Fruit fly (Drosophila melanogaster) whole organism, embryonic: ENCODE results near the gene Pax.

Experiments
- Antp ChIP-seq: fragments of 200-800 bp; sonication (Bioruptor generic); optimal IDR thresholded peaks from 3 replicates; lab custom pipeline; 2016; ENCODE audit warnings: missing biosample characterization, missing genetic modification characterization
- B-H2 ChIP-seq: fragments of 200-800 bp; sonication (Bioruptor generic); optimal IDR thresholded peaks from 2 replicates; lab custom pipeline; 2018; ENCODE audit warnings: missing biosample characterization, mild to moderate bottlenecking, missing genetic modification characterization
- Bgb ChIP-seq: fragments of 200-800 bp; sonication (Bioruptor generic); IDR thresholded peaks from 2 replicates; pipeline ENCODE4 v1.3.6; 2022; ENCODE audit warnings: missing biosample characterization, missing genetic modification characterization; ENCODE audit not compliant: partially characterized antibody
- CG1024 ChIP-seq: fragments of 200-800 bp; sonication (Bioruptor generic); IDR thresholded peaks from 2 replicates; pipeline ENCODE4 v1.3.6; 2022; ENCODE audit warnings: missing biosample characterization, missing genetic modification characterization
- CG10462 ChIP-seq: fragments of 200-800 bp; sonication (Bioruptor generic); optimal IDR thresholded peaks from 2 replicates; lab custom pipeline; 2016; ENCODE audit warnings: missing biosample characterization, missing genetic modification characterization
- CG10654 ChIP-seq: fragments of 200-800 bp; sonication (Bioruptor generic); optimal IDR thresholded peaks from 2 replicates; lab custom pipeline; 2016; ENCODE audit warnings: missing biosample characterization, missing genetic modification characterization
- CG11560 ChIP-seq: fragments of 200-800 bp; sonication (Bioruptor generic); IDR thresholded peaks from 3 replicates; pipeline ENCODE4 v1.3.6; 2022; ENCODE audit warnings: missing biosample characterization, missing genetic modification characterization
- CG11723 ChIP-seq: fragments of 200-800 bp; sonication (Bioruptor generic); optimal IDR thresholded peaks from 2 replicates; lab custom pipeline; 2017; ENCODE audit warnings: missing biosample characterization, mild to moderate bottlenecking, missing genetic modification characterization
- CG12744 ChIP-seq: fragments of 200-800 bp; sonication (Bioruptor generic); optimal IDR thresholded peaks from 2 replicates; lab custom pipeline; 2016; ENCODE audit warnings: missing biosample characterization, missing genetic modification characterization
- CG15073 ChIP-seq: fragments of 200-800 bp; sonication (Bioruptor generic); optimal IDR thresholded peaks from 2 replicates; lab custom pipeline; 2016; ENCODE audit warnings: missing biosample characterization, missing genetic modification characterization
- CG1603 ChIP-seq: fragments of 200-800 bp; sonication (Bioruptor generic); optimal IDR thresholded peaks from 2 replicates; lab custom pipeline; 2019; ENCODE audit warnings: missing biosample characterization, mild to moderate bottlenecking, missing genetic modification characterization, moderate library complexity
- CG16863 ChIP-seq: fragments of 200-800 bp; sonication (Bioruptor generic); optimal IDR thresholded peaks from 3 replicates; lab custom pipeline; 2016; ENCODE audit warnings: missing biosample characterization, missing genetic modification characterization
- CG17328 ChIP-seq: fragments of 200-800 bp; sonication (Bioruptor generic); IDR thresholded peaks from 2 replicates; pipeline ENCODE4 v1.3.6; 2022; ENCODE audit warnings: missing biosample characterization, missing genetic modification characterization
- CG17361 ChIP-seq: fragments of 200-800 bp; sonication (Bioruptor generic); IDR thresholded peaks from 3 replicates; pipeline ENCODE4 v1.3.6; 2022; ENCODE audit warnings: missing biosample characterization, missing genetic modification characterization
- CG17802 ChIP-seq: fragments of 200-800 bp; sonication (Bioruptor generic); optimal IDR thresholded peaks from 2 replicates; lab custom pipeline; 2018; ENCODE audit warnings: missing biosample characterization, mild to moderate bottlenecking, missing genetic modification characterization, moderate library complexity
- CG2875 ChIP-seq: fragments of 200-800 bp; sonication (Bioruptor generic); optimal IDR thresholded peaks from 2 replicates; lab custom pipeline; 2017; ENCODE audit warnings: missing biosample characterization, mild to moderate bottlenecking, missing genetic modification characterization, missing genetic modification reagents
- CG30403 ChIP-seq: fragments of 200-800 bp; sonication (Bioruptor generic); optimal IDR thresholded peaks from 3 replicates; lab custom pipeline; 2016; ENCODE audit warnings: missing biosample characterization, missing genetic modification characterization
- CG4707 ChIP-seq: fragments of 200-800 bp; sonication (Bioruptor generic); optimal IDR thresholded peaks from 2 replicates; lab custom pipeline; 2018; ENCODE audit warnings: missing biosample characterization, mild to moderate bottlenecking, missing genetic modification characterization, moderate library complexity
- CG4820 ChIP-seq: fragments of 200-800 bp; sonication (Bioruptor generic); optimal IDR thresholded peaks from 3 replicates; lab custom pipeline; 2016; ENCODE audit warnings: missing biosample characterization, missing genetic modification characterization
- CG6254 ChIP-seq: fragments of 200-800 bp; sonication (Bioruptor generic); optimal IDR thresholded peaks from 3 replicates; lab custom pipeline; 2017; ENCODE audit warnings: mild to moderate bottlenecking, missing biosample characterization, missing genetic modification reagents, missing genetic modification characterization
- CG6765 ChIP-seq: fragments of 200-800 bp; sonication (Bioruptor generic); optimal IDR thresholded peaks from 3 replicates; lab custom pipeline; 2017; ENCODE audit warnings: missing biosample characterization, mild to moderate bottlenecking, missing genetic modification characterization
- CG7745 ChIP-seq: fragments of 200-800 bp; sonication (Bioruptor generic); optimal IDR thresholded peaks from 2 replicates; lab custom pipeline; 2018; ENCODE audit warnings: missing biosample characterization, mild to moderate bottlenecking, missing genetic modification characterization, moderate library complexity
- CG9876 ChIP-seq: fragments of 200-800 bp; sonication (Bioruptor generic); optimal IDR thresholded peaks from 2 replicates; lab custom pipeline; 2016; ENCODE audit warnings: missing biosample characterization, missing genetic modification characterization
- Deaf1 ChIP-seq: fragments of 200-800 bp; optimal IDR thresholded peaks from 3 replicates; lab custom pipeline; 2019; ENCODE audit warnings: missing biosample characterization, mild to moderate bottlenecking, missing genetic modification characterization, moderate library complexity
- Ets65A ChIP-seq: fragments of 200-800 bp; sonication (Bioruptor generic); peaks from one replicate; lab custom pipeline; 2016; ENCODE audit warnings: missing biosample characterization, missing genetic modification characterization
- Gsc ChIP-seq: fragments of 200-800 bp; sonication (Bioruptor generic); IDR thresholded peaks from 2 replicates; pipeline ENCODE4 v1.3.6; 2022; ENCODE audit warnings: missing biosample characterization, missing genetic modification characterization
- HLHmδ ChIP-seq: fragments of 200-800 bp; sonication (Bioruptor generic); optimal IDR thresholded peaks from 2 replicates; lab custom pipeline; 2018; ENCODE audit warnings: missing biosample characterization, mild to moderate bottlenecking, missing genetic modification characterization, moderate library complexity
- Hmr ChIP-seq: fragments of 200-800 bp; sonication (Bioruptor generic); optimal IDR thresholded peaks from 3 replicates; lab custom pipeline; 2017; ENCODE audit warnings: mild to moderate bottlenecking, missing biosample characterization, missing genetic modification reagents, missing genetic modification characterization
- Hmx ChIP-seq: fragments of 200-800 bp; sonication (Bioruptor generic); optimal IDR thresholded peaks from 2 replicates; lab custom pipeline; 2016; ENCODE audit warnings: missing biosample characterization, missing genetic modification characterization
- NK7.1 ChIP-seq: fragments of 200-800 bp; sonication (Bioruptor generic); optimal IDR thresholded peaks from 3 replicates; lab custom pipeline; 2016; ENCODE audit warnings: missing biosample characterization, missing genetic modification characterization
- Spps ChIP-seq: fragments of 200-800 bp; sonication (Bioruptor generic); optimal IDR thresholded peaks from 2 replicates; lab custom pipeline; 2018; ENCODE audit warnings: missing biosample characterization, mild to moderate bottlenecking, missing genetic modification characterization
- bab2 ChIP-seq: fragments of 200-800 bp; sonication (Bioruptor generic); optimal IDR thresholded peaks from 2 replicates; lab custom pipeline; 2016; ENCODE audit warnings: missing biosample characterization, missing genetic modification characterization
- bcd ChIP-seq: fragments of 200-800 bp; sonication (Bioruptor generic); optimal IDR thresholded peaks from 2 replicates; lab custom pipeline; 2017; ENCODE audit warnings: missing biosample characterization, mild to moderate bottlenecking, missing genetic modification characterization
- cato ChIP-seq: fragments of 200-800 bp; sonication (Bioruptor generic); optimal IDR thresholded peaks from 2 replicates; lab custom pipeline; 2016; ENCODE audit warnings: missing biosample characterization, missing genetic modification characterization, borderline replicate concordance
- crc ChIP-seq: fragments of 200-800 bp; sonication (Bioruptor generic); optimal IDR thresholded peaks from 2 replicates; lab custom pipeline; 2016; ENCODE audit warnings: missing biosample characterization, missing genetic modification characterization
- cwo ChIP-seq: fragments of 200-800 bp; sonication (Bioruptor generic); optimal IDR thresholded peaks from 3 replicates; lab custom pipeline; 2017; ENCODE audit warnings: missing biosample characterization, missing genetic modification characterization, mild to moderate bottlenecking, moderate library complexity, missing genetic modification reagents
- dan ChIP-seq: fragments of 200-800 bp; sonication (Bioruptor generic); IDR thresholded peaks from 2 replicates; pipeline ENCODE4 v1.3.6; 2022; ENCODE audit warnings: missing biosample characterization, missing genetic modification characterization
- disco-r ChIP-seq: fragments of 200-800 bp; sonication (Bioruptor generic); optimal IDR thresholded peaks from 2 replicates; lab custom pipeline; 2016; ENCODE audit warnings: missing biosample characterization, missing genetic modification characterization
- grn ChIP-seq: fragments of 200-800 bp; sonication (Bioruptor generic); optimal IDR thresholded peaks from 3 replicates; lab custom pipeline; 2017; ENCODE audit warnings: missing biosample characterization, missing genetic modification characterization
- kay ChIP-seq: fragments of 200-800 bp; sonication (Bioruptor generic); optimal IDR thresholded peaks from 2 replicates; lab custom pipeline; 2016; ENCODE audit warnings: missing biosample characterization, missing genetic modification characterization
- odd ChIP-seq: fragments of 200-800 bp; sonication (Bioruptor generic); optimal IDR thresholded peaks from 2 replicates; lab custom pipeline; 2017; ENCODE audit warnings: missing biosample characterization, mild to moderate bottlenecking, missing genetic modification characterization
- pnt ChIP-seq: fragments of 200-800 bp; sonication (Bioruptor generic); optimal IDR thresholded peaks from 3 replicates; lab custom pipeline; 2016; ENCODE audit warnings: missing biosample characterization, missing genetic modification characterization
- pros ChIP-seq: fragments of 200-800 bp; sonication (Bioruptor generic); optimal IDR thresholded peaks from 3 replicates; lab custom pipeline; 2019; ENCODE audit warnings: missing biosample characterization, mild to moderate bottlenecking, missing genetic modification characterization, moderate library complexity
- scrt ChIP-seq: fragments of 200-800 bp; sonication (Bioruptor generic); optimal IDR thresholded peaks from 2 replicates; lab custom pipeline; 2018; ENCODE audit warnings: missing biosample characterization, mild to moderate bottlenecking, missing genetic modification characterization, moderate library complexity
- slp2 ChIP-seq: fragments of 200-800 bp; sonication (Bioruptor generic); optimal IDR thresholded peaks from 2 replicates; lab custom pipeline; 2016; ENCODE audit warnings: missing biosample characterization, missing genetic modification characterization
- sr ChIP-seq: fragments of 200-800 bp; sonication (Bioruptor generic); IDR thresholded peaks from 3 replicates; pipeline ENCODE4 v1.3.6; 2022; ENCODE audit warnings: missing biosample characterization, missing genetic modification characterization
- stwl ChIP-seq: fragments of 200-800 bp; sonication (Bioruptor generic); optimal IDR thresholded peaks from 3 replicates; lab custom pipeline; 2018; ENCODE audit warnings: missing biosample characterization, mild to moderate bottlenecking, missing genetic modification characterization, moderate library complexity
- usp ChIP-seq: fragments of >200 bp; optimal IDR thresholded peaks from 2 replicates; lab custom pipeline; 2017; ENCODE audit warnings: missing biosample characterization, missing genetic modification characterization
- vvl ChIP-seq: fragments of 200-800 bp; sonication (Bioruptor generic); IDR thresholded peaks from 2 replicates; pipeline ENCODE4 v1.3.6; 2022; ENCODE audit warnings: missing biosample characterization, missing genetic modification characterization
- z ChIP-seq: fragments of 200-800 bp; sonication (Bioruptor generic); IDR thresholded peaks from 3 replicates; pipeline ENCODE4 v1.3.6; 2022; ENCODE audit warnings: missing biosample characterization, missing genetic modification characterization
- zen2 ChIP-seq: fragments of 200-800 bp; sonication (Bioruptor generic); IDR thresholded peaks from 3 replicates; pipeline ENCODE4 v1.3.6; 2022; ENCODE audit warnings: missing biosample characterization, missing genetic modification characterization; ENCODE audit not compliant: partially characterized antibody

Pax gene

dm6 chr2L:19358017-19358471, 68.4 kb downstream of the Pax start (continued):
- TF ChIP-seq CG30403 (GFP tag; lab: Kevin White, UChicago) (peak; percentile 61), Deaf1 (no peak), CG4707 (GFP tag; lab: Kevin White, UChicago) (peak; percentile 25), CG1024 (peak; percentile 62), CG17328 (GFP tag; lab: Robert Waterston, UW) (peak; percentile 67; the same call in 1 of the 2 replicates), kay (peak; percentile 29), dan (GFP tag; lab: Robert Waterston, UW) (no peak), NK7.1 (GFP tag; lab: Kevin White, UChicago) (no peak), Gsc (GFP tag; lab: Robert Waterston, UW) (no peak), CG11723 (GFP tag; lab: Kevin White, UChicago) (peak; percentile 26), B-H2 (GFP tag; lab: Kevin White, UChicago) (no peak), bcd (GFP tag; lab: Kevin White, UChicago) (peak; percentile 36), Spps (peak; percentile 46), grn (GFP tag; lab: Kevin White, UChicago) (no peak), Hmr (peak; percentile 32), cato (no peak), vvl (GFP tag; lab: Robert Waterston, UW) (peak; percentile 67; the same call in 1 of the 2 replicates), crc (GFP tag; lab: Kevin White, UChicago) (peak; percentile 18), CG1603 (tag; lab: Kevin White, UChicago) (peak; percentile 69), pnt (peak; percentile 20), CG12744 (GFP tag; lab: Kevin White, UChicago) (peak; percentile 61), bab2 (GFP tag; lab: Kevin White, UChicago) (peak; percentile 76), CG16863 (GFP tag; lab: Kevin White, UChicago) (peak; percentile 25), Hmx (no peak), CG17802 (peak; percentile 14), usp (no peak), Ets65A (peak; percentile 96), Bgb (no peak), odd (GFP tag; lab: Kevin White, UChicago) (peak; percentile 9), Antp (GFP tag; lab: Kevin White, UChicago) (no peak), disco-r (GFP tag; lab: Kevin White, UChicago) (no peak), stwl (no peak), CG4820 (peak; percentile 61), sr (no peak), scrt (GFP tag; lab: Kevin White, UChicago) (no peak), CG9876 (no peak), CG11560 (no peak), CG6254 (GFP tag; lab: Kevin White, UChicago) (peak; percentile 3), CG6765 (GFP tag; lab: Kevin White, UChicago) (no peak), CG17361 (peak; percentile 64), CG15073 (GFP tag; lab: Kevin White, UChicago) (no peak), slp2 (GFP tag; lab: Kevin White, UChicago) (peak; percentile 72), cwo (GFP tag; lab: Kevin White, UChicago) (no peak), CG2875 (peak; percentile 75), z (GFP tag; lab: Robert Waterston, UW) (peak; percentile 59; the same call in 2 of the 3 replicates), CG7745 (tag; lab: Kevin White, UChicago) (peak; percentile 10), HLHmδ (peak; percentile 73), zen2 (GFP tag; lab: Robert Waterston, UW) (no peak), pros (no peak), CG10462 (GFP tag; lab: Kevin White, UChicago) (peak; percentile 11), CG10654 (GFP tag; lab: Kevin White, UChicago) (peak; percentile 52)
